Worm (Caenorhabditis elegans) whole organism, L1 larva: ENCODE results near the gene Y62H9A.16.

Experiments
- C34B4.2 ChIP-seq: sonication (generic microtip); optimal IDR thresholded peaks from 2 replicates; lab custom pipeline; 2017; ENCODE audit warnings: mild to moderate bottlenecking, missing genetic modification characterization, missing compliant biosample characterization
- blmp-1 ChIP-seq: fragments of 150-350 bp; optimal IDR thresholded peaks from 2 replicates; lab custom pipeline; 2014; ENCODE audit warnings: missing biosample characterization, missing genetic modification characterization
- ceh-63 ChIP-seq: fragments of 200-800 bp; sonication (Bioruptor generic); optimal IDR thresholded peaks from 2 replicates; lab custom pipeline; 2018; ENCODE audit warnings: mild to moderate bottlenecking, missing genetic modification characterization, missing compliant biosample characterization
- ceh-82 ChIP-seq, 3 experiments: fragments of 150-350 bp in 1 of 3; sonication (generic microtip) in 2 of 3; optimal IDR thresholded peaks; 2 replicates each; lab custom pipeline; 2014 to 2017; ENCODE audit warnings: missing biosample characterization in 3 of 3, missing genetic modification characterization in 3 of 3
- dpl-1 ChIP-seq, 3 experiments: fragments of 150-350 bp in 2 of 3; sonication (generic microtip) in 1 of 3; optimal IDR thresholded peaks; 2 replicates each; lab custom pipeline; 2014 to 2017; ENCODE audit warnings: missing biosample characterization in 3 of 3, missing genetic modification characterization in 3 of 3, missing genetic modification reagents in 3 of 3
- jun-1 ChIP-seq: fragments of 150-350 bp; optimal IDR thresholded peaks from 2 replicates; lab custom pipeline; 2014; ENCODE audit warnings: missing biosample characterization, missing genetic modification reagents, missing genetic modification characterization
- mab-9 ChIP-seq: fragments of 200-800 bp; sonication (Bioruptor generic); IDR thresholded peaks from 2 replicates; pipeline ENCODE4 v1.3.6; 2022; ENCODE audit warnings: missing genetic modification reagents, missing genetic modification characterization, missing compliant biosample characterization
- mdl-1 ChIP-seq, 2 experiments: fragments of 150-350 bp; optimal IDR thresholded peaks; 2 replicates each; lab custom pipeline; 2014 to 2017; ENCODE audit warnings: missing biosample characterization in 2 of 2, missing genetic modification characterization in 2 of 2, inconsistent platforms in 1 of 2
- skn-1 ChIP-seq: fragments of 150-350 bp; optimal IDR thresholded peaks from 2 replicates; lab custom pipeline; 2014; ENCODE audit warnings: missing biosample characterization, missing genetic modification characterization
- zag-1 ChIP-seq: fragments of 150-350 bp; optimal IDR thresholded peaks from 2 replicates; lab custom pipeline; 2014; ENCODE audit warnings: missing biosample characterization, missing genetic modification characterization
- ztf-4 ChIP-seq: fragments of 150-350 bp; optimal IDR thresholded peaks from 2 replicates; lab custom pipeline; 2014; ENCODE audit warnings: missing biosample characterization, missing genetic modification characterization

ce11 chrX:11969085-11969484, 51.0 kb downstream of the Y62H9A.16 start:
- TF ChIP-seq mdl-1 (tag; optimal IDR thresholded peaks at IDR 0.05; lab: Kevin White, UChicago), result no peak
- TF ChIP-seq dpl-1 (GFP tag; optimal IDR thresholded peaks at IDR 0.05; lab: Kevin White, UChicago), result no peak
- TF ChIP-seq mab-9 (GFP tag; lab: Robert Waterston, UW), result no peak
- no peak for TF ChIP-seq skn-1 (tag; lab: Kevin White, UChicago)
- TF ChIP-seq C34B4.2 (tag; lab: Kevin White, UChicago), result no peak
- no peak for TF ChIP-seq jun-1
- peak; percentile 4 for TF ChIP-seq blmp-1
- no peak for TF ChIP-seq ztf-4
- no peak for TF ChIP-seq zag-1 (tag; lab: Kevin White, UChicago)
- TF ChIP-seq ceh-63 (GFP tag; lab: Kevin White, UChicago), result no peak
- TF ChIP-seq ceh-82 (tag; optimal IDR thresholded peaks at IDR 0.05; lab: Kevin White, UChicago), result no peak
